Worm (Caenorhabditis elegans) whole organism, young adult: ENCODE measurements around the gene nrf-6.
A peak's percentile ranks its signal among the peaks of the same experiment; 100 is the strongest.

Experiments
- B0261.1 ChIP-seq: sonication (generic microtip); optimal IDR thresholded peaks from 2 replicates; lab custom pipeline; 2016; ENCODE audit warnings: mild to moderate bottlenecking, missing genetic modification characterization, moderate library complexity, missing compliant biosample characterization
- C17E4.6 ChIP-seq: fragments of 200-800 bp; sonication (Bioruptor generic); IDR thresholded peaks from 2 replicates; pipeline ENCODE4 v1.3.6; 2022; ENCODE audit warnings: missing genetic modification reagents, missing genetic modification characterization, missing compliant biosample characterization
- D2030.7 ChIP-seq: fragments of 200-800 bp; sonication (Bioruptor generic); IDR thresholded peaks from 2 replicates; pipeline ENCODE4 v1.3.6; 2022; ENCODE audit warnings: missing genetic modification reagents, missing genetic modification characterization, missing compliant biosample characterization
- F33H1.4 ChIP-seq: fragments of 200-800 bp; sonication (Bioruptor generic); IDR thresholded peaks from 2 replicates; pipeline ENCODE4 v1.3.6; 2022; ENCODE audit warnings: missing genetic modification reagents, missing genetic modification characterization, missing compliant biosample characterization
- F37B4.10 ChIP-seq: fragments of 200-800 bp; sonication (Bioruptor generic); IDR thresholded peaks from 2 replicates; pipeline ENCODE4 v1.3.6; 2022; ENCODE audit warnings: missing genetic modification characterization, missing compliant biosample characterization
- T07F8.4 ChIP-seq: sonication (generic microtip); optimal IDR thresholded peaks from 2 replicates; lab custom pipeline; 2016; ENCODE audit warnings: mild to moderate bottlenecking, missing genetic modification characterization, moderate library complexity, missing compliant biosample characterization
- T26A5.8 ChIP-seq: sonication (generic microtip); optimal IDR thresholded peaks from 2 replicates; lab custom pipeline; 2016; ENCODE audit warnings: missing genetic modification characterization, missing compliant biosample characterization
- Y53G8AR.9 ChIP-seq: fragments of 200-800 bp; sonication (Bioruptor generic); conservative IDR thresholded peaks from 2 replicates; pipeline ENCODE4 v1.3.6; 2022; ENCODE audit warnings: missing genetic modification reagents, missing genetic modification characterization, missing compliant biosample characterization
- Y56A3A.18 ChIP-seq: fragments of 200-800 bp; sonication (Bioruptor generic); IDR thresholded peaks from 2 replicates; pipeline ENCODE4 v1.3.6; 2022; ENCODE audit warnings: missing genetic modification reagents, missing genetic modification characterization, missing compliant biosample characterization
- ZK185.1 ChIP-seq: sonication (generic microtip); optimal IDR thresholded peaks from 2 replicates; lab custom pipeline; 2016; ENCODE audit warnings: mild to moderate bottlenecking, missing genetic modification characterization, missing compliant biosample characterization; ENCODE audit not compliant: poor library complexity, severe bottlenecking
- aptf-2 ChIP-seq: fragments of 200-800 bp; sonication (Bioruptor generic); conservative IDR thresholded peaks from 2 replicates; pipeline ENCODE4 v1.3.6; 2022; ENCODE audit warnings: missing genetic modification reagents, missing genetic modification characterization, missing compliant biosample characterization
- aptf-3 ChIP-seq: fragments of 200-800 bp; sonication (Bioruptor generic); IDR thresholded peaks from 2 replicates; pipeline ENCODE4 v1.3.6; 2022; ENCODE audit warnings: missing genetic modification characterization, missing compliant biosample characterization
- atf-7 ChIP-seq: sonication (generic microtip); optimal IDR thresholded peaks from 2 replicates; lab custom pipeline; 2017; ENCODE audit warnings: mild to moderate bottlenecking, missing genetic modification characterization, missing compliant biosample characterization
- bed-1 ChIP-seq: fragments of 200-800 bp; sonication (Bioruptor generic); IDR thresholded peaks from 2 replicates; pipeline ENCODE4 v1.3.6; 2022; ENCODE audit warnings: missing genetic modification reagents, missing genetic modification characterization, missing compliant biosample characterization
- ccch-3 ChIP-seq: fragments of 200-800 bp; sonication (Bioruptor generic); optimal IDR thresholded peaks from 2 replicates; lab custom pipeline; 2018; ENCODE audit warnings: mild to moderate bottlenecking, missing genetic modification characterization, missing compliant biosample characterization
- ceh-100 ChIP-seq: fragments of 200-800 bp; sonication (Bioruptor generic); IDR thresholded peaks from 2 replicates; pipeline ENCODE4 v1.3.6; 2022; ENCODE audit warnings: missing genetic modification reagents, missing genetic modification characterization, missing compliant biosample characterization
- ceh-27 ChIP-seq: fragments of 200-800 bp; sonication (Bioruptor generic); optimal IDR thresholded peaks from 2 replicates; lab custom pipeline; 2018; ENCODE audit warnings: mild to moderate bottlenecking, missing genetic modification characterization, moderate library complexity, missing compliant biosample characterization
- ceh-58 ChIP-seq: fragments of 200-800 bp; sonication (Bioruptor generic); IDR thresholded peaks from 2 replicates; pipeline ENCODE4 v1.3.6; 2022; ENCODE audit warnings: missing genetic modification characterization, missing compliant biosample characterization
- ceh-79 ChIP-seq: sonication (generic microtip); optimal IDR thresholded peaks from 2 replicates; lab custom pipeline; 2017; ENCODE audit warnings: mild to moderate bottlenecking, missing genetic modification characterization, missing compliant biosample characterization
- die-1 ChIP-seq: sonication (generic microtip); optimal IDR thresholded peaks from 2 replicates; lab custom pipeline; 2016; ENCODE audit warnings: missing genotype, mild to moderate bottlenecking, missing genetic modification characterization, missing compliant biosample characterization
- dpff-1 ChIP-seq: sonication (generic microtip); optimal IDR thresholded peaks from 2 replicates; lab custom pipeline; 2017; ENCODE audit warnings: mild to moderate bottlenecking, missing genetic modification characterization, missing compliant biosample characterization
- efl-1 ChIP-seq: fragments of 150-350 bp; optimal IDR thresholded peaks from 2 replicates; lab custom pipeline; 2014; ENCODE audit warnings: missing biosample characterization, missing genetic modification reagents, missing genetic modification characterization
- egl-44 ChIP-seq: fragments of 200-800 bp; sonication (Bioruptor generic); IDR thresholded peaks from 2 replicates; pipeline ENCODE4 v1.3.6; 2022; ENCODE audit warnings: missing genetic modification reagents, missing genetic modification characterization, missing compliant biosample characterization
- egrh-3 ChIP-seq: fragments of 200-800 bp; sonication (Bioruptor generic); IDR thresholded peaks from 2 replicates; pipeline ENCODE4 v1.3.6; 2022; ENCODE audit warnings: missing genetic modification reagents, missing genetic modification characterization, missing compliant biosample characterization
- ekl-4 ChIP-seq: fragments of 200-800 bp; sonication (Bioruptor generic); IDR thresholded peaks from 2 replicates; pipeline ENCODE4 v1.3.6; 2022; ENCODE audit warnings: missing genetic modification reagents, missing genetic modification characterization, missing compliant biosample characterization
- gei-17 ChIP-seq: fragments of 200-800 bp; sonication (Bioruptor generic); optimal IDR thresholded peaks from 2 replicates; lab custom pipeline; 2018; ENCODE audit warnings: mild to moderate bottlenecking, missing genetic modification characterization, missing compliant biosample characterization
- him-1 ChIP-seq: sonication (generic microtip); optimal IDR thresholded peaks from 2 replicates; lab custom pipeline; 2016; ENCODE audit warnings: missing genotype, missing genetic modification reagents, missing genetic modification characterization, missing compliant biosample characterization
- hmg-1.2 ChIP-seq: fragments of 200-800 bp; sonication (Bioruptor generic); IDR thresholded peaks from 2 replicates; pipeline ENCODE4 v1.3.6; 2022; ENCODE audit warnings: missing genetic modification reagents, missing genetic modification characterization, missing compliant biosample characterization
- lin-26 ChIP-seq: fragments of 200-800 bp; sonication (Bioruptor generic); IDR thresholded peaks from 2 replicates; pipeline ENCODE4 v1.3.6; 2022; ENCODE audit warnings: missing genetic modification reagents, missing genetic modification characterization, missing compliant biosample characterization
- lin-40 ChIP-seq: sonication (generic microtip); optimal IDR thresholded peaks from 2 replicates; lab custom pipeline; 2016; ENCODE audit warnings: missing genetic modification characterization, mild to moderate bottlenecking, missing compliant biosample characterization, missing genotype, missing genetic modification reagents
- lir-1 ChIP-seq: fragments of 200-800 bp; sonication (Bioruptor generic); conservative IDR thresholded peaks from 2 replicates; pipeline ENCODE4 v1.3.6; 2022; ENCODE audit warnings: missing genetic modification reagents, missing genetic modification characterization, missing compliant biosample characterization
- madf-10 ChIP-seq: sonication (generic microtip); optimal IDR thresholded peaks from 2 replicates; lab custom pipeline; 2016; ENCODE audit warnings: mild to moderate bottlenecking, missing genetic modification characterization, missing compliant biosample characterization
- madf-3 ChIP-seq: fragments of 200-800 bp; sonication (Bioruptor generic); IDR thresholded peaks from 2 replicates; pipeline ENCODE4 v1.3.6; 2022; ENCODE audit warnings: missing genetic modification reagents, missing genetic modification characterization, missing compliant biosample characterization
- madf-6 ChIP-seq: fragments of 200-800 bp; sonication (Bioruptor generic); IDR thresholded peaks from 2 replicates; pipeline ENCODE4 v1.3.6; 2022; ENCODE audit warnings: missing genetic modification reagents, missing genetic modification characterization, missing compliant biosample characterization
- mcd-1 ChIP-seq: fragments of 200-800 bp; sonication (Bioruptor generic); IDR thresholded peaks from 2 replicates; pipeline ENCODE4 v1.3.6; 2022; ENCODE audit warnings: missing genetic modification reagents, missing genetic modification characterization, missing compliant biosample characterization
- mxl-1 ChIP-seq: sonication (generic microtip); optimal IDR thresholded peaks from 2 replicates; lab custom pipeline; 2016; ENCODE audit warnings: missing genetic modification characterization, missing compliant biosample characterization
- nfya-2 ChIP-seq: fragments of 200-800 bp; sonication (Bioruptor generic); IDR thresholded peaks from 2 replicates; pipeline ENCODE4 v1.3.6; 2022; ENCODE audit warnings: missing genetic modification reagents, missing genetic modification characterization, missing compliant biosample characterization
- nfyb-1 ChIP-seq: fragments of 200-800 bp; sonication (Bioruptor generic); IDR thresholded peaks from 2 replicates; pipeline ENCODE4 v1.3.6; 2022; ENCODE audit warnings: missing genetic modification reagents, missing genetic modification characterization, missing compliant biosample characterization
- nhr-120 ChIP-seq: fragments of 200-800 bp; sonication (Bioruptor generic); IDR thresholded peaks from 2 replicates; pipeline ENCODE4 v1.3.6; 2022; ENCODE audit warnings: missing genetic modification characterization, missing compliant biosample characterization
- pbrm-1 ChIP-seq: fragments of 200-800 bp; sonication (Bioruptor generic); IDR thresholded peaks from 2 replicates; pipeline ENCODE4 v1.3.6; 2022; ENCODE audit warnings: missing genetic modification reagents, missing genetic modification characterization, missing compliant biosample characterization
- repo-1 ChIP-seq: sonication (generic microtip); optimal IDR thresholded peaks from 2 replicates; lab custom pipeline; 2017; ENCODE audit warnings: mild to moderate bottlenecking, missing genetic modification characterization, missing compliant biosample characterization
- sea-2 ChIP-seq: fragments of 200-800 bp; sonication (Bioruptor generic); IDR thresholded peaks from 2 replicates; pipeline ENCODE4 v1.3.6; 2022; ENCODE audit warnings: missing genetic modification characterization, missing compliant biosample characterization
- snpc-1.3 ChIP-seq: sonication (generic microtip); optimal IDR thresholded peaks from 2 replicates; lab custom pipeline; 2017; ENCODE audit warnings: missing genetic modification characterization, mild to moderate bottlenecking, missing compliant biosample characterization, antibody characterized with exemption, moderate library complexity, missing genotype, missing genetic modification reagents; ENCODE audit not compliant: insufficient read depth
- sptf-2 ChIP-seq: fragments of 200-800 bp; sonication (Bioruptor generic); optimal IDR thresholded peaks from 2 replicates; lab custom pipeline; 2018; ENCODE audit warnings: mild to moderate bottlenecking, missing genetic modification characterization, missing compliant biosample characterization
- tbp1 ChIP-seq: fragments of 200-800 bp; sonication (Bioruptor generic); optimal IDR thresholded peaks from 2 replicates; lab custom pipeline; 2018; ENCODE audit warnings: mild to moderate bottlenecking, missing genetic modification characterization, missing compliant biosample characterization
- tbx-9 ChIP-seq: sonication (generic microtip); optimal IDR thresholded peaks from 2 replicates; lab custom pipeline; 2016; ENCODE audit warnings: borderline replicate concordance, missing genetic modification characterization, inconsistent platforms, missing compliant biosample characterization
- unc-130 ChIP-seq: sonication (generic microtip); optimal IDR thresholded peaks from 2 replicates; lab custom pipeline; 2016; ENCODE audit warnings: missing genetic modification reagents, missing genetic modification characterization, missing compliant biosample characterization
- xnd-1 ChIP-seq: sonication (generic microtip); optimal IDR thresholded peaks from 2 replicates; lab custom pipeline; 2016; ENCODE audit warnings: missing genotype, missing genetic modification reagents, missing genetic modification characterization, missing compliant biosample characterization
- zim-3 ChIP-seq: sonication (generic microtip); optimal IDR thresholded peaks from 2 replicates; lab custom pipeline; 2017; ENCODE audit warnings: mild to moderate bottlenecking, missing genetic modification characterization, moderate library complexity, missing compliant biosample characterization

The nrf-6 gene

DNA sequence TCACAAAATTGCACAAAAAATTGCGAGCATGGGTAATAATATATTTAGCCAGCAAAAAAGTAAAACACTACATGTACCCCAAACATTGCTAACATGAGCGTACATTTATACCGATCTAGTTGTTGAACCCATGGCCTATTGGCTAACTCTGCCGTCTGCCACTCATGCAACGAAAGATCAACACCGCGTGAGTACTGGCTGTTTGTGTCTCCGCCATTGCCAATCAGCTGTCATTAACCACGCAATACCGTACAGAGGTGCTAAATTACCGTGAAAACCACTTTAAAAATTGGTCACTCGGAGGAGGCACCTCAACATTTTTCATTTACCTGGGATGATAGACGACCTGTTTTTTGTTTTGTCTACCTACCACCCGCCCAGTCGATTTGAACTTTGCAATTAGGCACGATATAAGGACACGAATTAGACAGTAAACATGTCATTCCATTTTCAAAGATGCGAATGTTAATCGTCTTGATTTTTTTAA is 42.9 kb upstream of the nrf-6 start, which contains the start of gene K02C4.2 (continued):
- peak; percentile 65; the same call in 1 of the 2 replicates for TF ChIP-seq aptf-2
- TF ChIP-seq B0261.1 = peak; percentile 84
- no peak for TF ChIP-seq ccch-3 (GFP tag; lab: Kevin White, UChicago)
- TF ChIP-seq ceh-79 (tag; lab: Kevin White, UChicago) = peak; percentile 56
- peak; percentile 54 for TF ChIP-seq tbx-9 (tag; lab: Kevin White, UChicago)
- peak; percentile 71; the same call in 1 of the 2 replicates for TF ChIP-seq egl-44 (GFP tag; lab: Robert Waterston, UW)
- peak; percentile 89 for TF ChIP-seq zim-3
- peak; percentile 69 for TF ChIP-seq lin-40 (tag; lab: Kevin White, UChicago)
- no peak for TF ChIP-seq C17E4.6 (GFP tag; lab: Robert Waterston, UW)
- no peak for TF ChIP-seq dpff-1 (tag; lab: Kevin White, UChicago)
- peak; percentile 72 for TF ChIP-seq madf-6 (GFP tag; lab: Robert Waterston, UW)
- peak; percentile 95 for TF ChIP-seq lin-26 (GFP tag; lab: Robert Waterston, UW)
- no peak for TF ChIP-seq nhr-120 (GFP tag; lab: Robert Waterston, UW)
- TF ChIP-seq atf-7 = peak; percentile 59
- TF ChIP-seq him-1 (tag; lab: Kevin White, UChicago) = peak; percentile 99
- TF ChIP-seq tbp1 = peak; percentile 95
- TF ChIP-seq snpc-1.3 (tag; lab: Kevin White, UChicago) = peak; percentile 87
- TF ChIP-seq mcd-1 (GFP tag; lab: Robert Waterston, UW) = peak; percentile 66
- TF ChIP-seq efl-1 (GFP tag; lab: Kevin White, UChicago) = no peak
- peak; percentile 87 for TF ChIP-seq repo-1 (tag; lab: Kevin White, UChicago)
- no peak for TF ChIP-seq bed-1
- no peak for TF ChIP-seq gei-17
- TF ChIP-seq hmg-1.2 (GFP tag; lab: Robert Waterston, UW) = peak; percentile 58
- peak; percentile 86 for TF ChIP-seq ZK185.1 (tag; lab: Kevin White, UChicago)
- TF ChIP-seq mxl-1 = peak; percentile 87
- TF ChIP-seq unc-130 (GFP tag; lab: Kevin White, UChicago) = peak; percentile 68
- TF ChIP-seq ceh-100 (GFP tag; lab: Robert Waterston, UW) = peak; percentile 43
- peak; percentile 93 for TF ChIP-seq ceh-27 (GFP tag; lab: Kevin White, UChicago)
- TF ChIP-seq nfyb-1 (GFP tag; lab: Robert Waterston, UW) = peak; percentile 91
- peak; percentile 66; the same call in 1 of the 2 replicates for TF ChIP-seq pbrm-1 (GFP tag; lab: Robert Waterston, UW)
- peak; percentile 28; the same call in 1 of the 2 replicates for TF ChIP-seq F33H1.4 (GFP tag; lab: Robert Waterston, UW)
- TF ChIP-seq xnd-1 (tag; lab: Kevin White, UChicago) = peak; percentile 17
- no peak for TF ChIP-seq T26A5.8 (tag; lab: Kevin White, UChicago)
- TF ChIP-seq madf-3 (GFP tag; lab: Robert Waterston, UW) = 0 out of 2 replicates have a peak, but pooled peaks have one; percentile 67
- no peak; the same call in 1 of the 2 replicates for TF ChIP-seq lir-1
- peak; percentile 73 for TF ChIP-seq sptf-2 (GFP tag; lab: Kevin White, UChicago)
- peak; percentile 84; the same call in 1 of the 2 replicates for TF ChIP-seq aptf-3 (GFP tag; lab: Robert Waterston, UW)
- no peak for TF ChIP-seq ceh-58 (GFP tag; lab: Robert Waterston, UW)
- no peak for TF ChIP-seq nfya-2 (GFP tag; lab: Robert Waterston, UW)
- peak; percentile 77 for TF ChIP-seq T07F8.4 (tag; lab: Kevin White, UChicago)
- peak; percentile 59 for TF ChIP-seq madf-10
- peak; percentile 74 for TF ChIP-seq ekl-4 (GFP tag; lab: Robert Waterston, UW)
- 0 out of 2 replicates have a peak, but pooled peaks have one; percentile 35 for TF ChIP-seq F37B4.10 (GFP tag; lab: Robert Waterston, UW)
- TF ChIP-seq die-1 (tag; lab: Kevin White, UChicago) = peak; percentile 93
- peak; percentile 58; the same call in 1 of the 2 replicates for TF ChIP-seq Y56A3A.18 (GFP tag; lab: Robert Waterston, UW)
- peak; percentile 71 for TF ChIP-seq Y53G8AR.9 (GFP tag; lab: Robert Waterston, UW)
- no peak for TF ChIP-seq egrh-3 (GFP tag; lab: Robert Waterston, UW)
- TF ChIP-seq D2030.7 (GFP tag; lab: Robert Waterston, UW) = peak; percentile 55
- TF ChIP-seq sea-2 (GFP tag; lab: Robert Waterston, UW) = 0 out of 2 replicates have a peak, but pooled peaks have one; percentile 58
